Fruit fly (Drosophila melanogaster) S2 (cell line): ENCODE data around the gene CheA87a.

Experiments
- CG8478 ChIP-seq: fragments of >200 bp; optimal IDR thresholded peaks from 2 replicates; lab custom pipeline; 2018
- CTCF ChIP-seq, 2 experiments: fragments of >200 bp; optimal IDR thresholded peaks; 2 replicates each; lab custom pipeline; 2018

The CheA87a gene

DNA sequence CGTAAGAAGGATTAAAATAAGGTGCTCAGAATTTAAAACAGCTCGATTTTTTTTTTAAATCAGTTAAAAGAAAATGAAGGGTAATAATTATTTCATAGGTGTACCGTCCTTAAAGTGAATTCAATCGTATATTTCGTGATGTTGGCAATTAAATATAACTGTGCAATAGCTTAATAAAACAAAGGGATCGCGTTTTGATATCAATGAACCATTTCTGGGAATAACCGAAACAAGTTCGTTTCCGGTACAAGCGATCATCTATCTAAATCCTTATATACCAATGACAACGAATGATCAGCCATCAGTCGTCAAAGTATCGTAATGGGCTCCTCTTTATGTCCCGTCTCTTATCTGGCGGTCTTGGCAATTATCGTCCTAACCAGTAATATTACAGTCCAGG, at the start of gene CheA87a:
TSS of gene CheA87a (plus strand) at position 301 of the 400 bp plus-strand sequence.
- TF ChIP-seq CTCF (optimal IDR thresholded peaks at IDR 0.05; lab: Kevin White, UChicago), result no peak

DNA sequence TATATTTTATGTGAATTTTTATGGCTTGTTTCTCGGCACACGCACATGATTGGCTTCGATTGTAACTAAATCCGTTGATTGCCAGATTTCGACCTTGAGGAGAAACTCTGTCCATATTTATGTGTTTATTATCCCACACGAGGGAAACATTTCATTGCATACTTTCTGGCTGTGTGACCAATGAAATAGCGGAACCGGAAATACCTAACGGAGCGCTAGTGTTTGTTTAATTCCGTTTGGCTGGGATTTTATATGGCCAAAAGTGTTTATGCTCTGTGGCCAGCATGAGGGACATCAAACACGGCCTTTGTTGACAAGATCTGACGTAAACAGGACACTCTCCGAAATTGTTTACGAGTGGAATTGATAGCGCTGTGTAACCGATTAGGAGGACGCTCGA, 49.6 kb upstream of the CheA87a start:
- no peak for TF ChIP-seq CTCF (optimal IDR thresholded peaks at IDR 0.05; lab: Kevin White, UChicago)
- no peak for TF ChIP-seq CG8478 (lab: Kevin White, UChicago)

- TF ChIP-seq CG8478 (lab: Kevin White, UChicago) (no peak), CTCF (optimal IDR thresholded peaks at IDR 0.05; lab: Kevin White, UChicago) (no peak)
Measured at dm6 chr3R:13333031-13333430, 36.4 kb upstream of the CheA87a start.

DNA sequence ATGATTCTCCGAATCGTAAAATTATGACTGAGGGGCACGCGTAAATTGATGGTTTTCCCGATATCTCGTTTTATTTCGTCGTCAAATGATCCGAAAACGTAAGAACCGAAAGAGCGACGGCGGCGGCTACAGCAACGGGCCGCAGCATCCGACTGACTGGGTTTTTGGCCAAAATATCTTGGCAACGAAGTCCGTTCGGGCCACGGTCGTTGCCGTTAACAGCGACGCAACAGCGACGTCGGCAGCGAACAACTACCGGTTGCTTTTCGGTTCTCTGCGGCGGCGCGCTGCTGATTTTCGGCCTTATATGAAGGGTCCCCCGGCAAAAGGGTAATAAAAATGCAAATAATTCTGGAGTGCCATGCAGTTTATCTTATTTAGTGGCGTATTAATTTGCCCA, 35.4 kb upstream of the CheA87a start, which contains the start of gene PK2-R2:
TSS of gene PK2-R2 (minus strand) at position 160 of the 400 bp plus-strand sequence.
- TF ChIP-seq CG8478 (lab: Kevin White, UChicago), result no peak
- no peak for TF ChIP-seq CTCF (optimal IDR thresholded peaks at IDR 0.05; lab: Kevin White, UChicago)

- TF ChIP-seq CTCF (optimal IDR thresholded peaks at IDR 0.05; lab: Kevin White, UChicago) (no peak), CG8478 (lab: Kevin White, UChicago) (no peak)
Measured at dm6 chr3R:13338030-13338429, 31.4 kb upstream of the CheA87a start, which contains the start of gene PK2-R1. TSS of gene PK2-R1 (plus strand) at chr3R:13338330.

DNA sequence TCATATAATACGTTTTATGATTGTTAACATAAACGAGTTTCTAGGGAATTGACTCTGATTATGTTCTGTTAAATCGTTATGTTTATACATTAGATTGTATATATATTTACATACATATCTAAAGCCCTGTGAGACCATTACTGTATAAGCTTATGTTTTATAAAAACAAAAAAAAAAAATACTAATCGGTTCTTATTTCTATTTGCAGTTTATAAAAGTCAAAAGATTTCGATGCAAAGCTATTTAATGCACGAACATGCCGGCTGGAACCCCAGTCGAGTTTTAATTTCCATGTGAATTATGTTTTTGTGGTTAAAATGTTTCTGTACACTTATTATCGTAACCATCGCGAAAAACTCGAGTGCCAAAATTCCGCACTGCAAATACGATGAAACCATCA, 16.1 kb upstream of the CheA87a start, which contains the start of gene mthl12:
TSS of gene mthl12 (plus strand) at position 301 of the 400 bp plus-strand sequence.
- TF ChIP-seq CTCF (optimal IDR thresholded peaks at IDR 0.05; lab: Kevin White, UChicago), result no peak
- no peak for TF ChIP-seq CG8478 (lab: Kevin White, UChicago)

- TF ChIP-seq CTCF (optimal IDR thresholded peaks at IDR 0.05; lab: Kevin White, UChicago), result no peak
- TF ChIP-seq CG8478 (lab: Kevin White, UChicago), result no peak
Measured at dm6 chr3R:13356960-13357359, 12.5 kb upstream of the CheA87a start.

DNA sequence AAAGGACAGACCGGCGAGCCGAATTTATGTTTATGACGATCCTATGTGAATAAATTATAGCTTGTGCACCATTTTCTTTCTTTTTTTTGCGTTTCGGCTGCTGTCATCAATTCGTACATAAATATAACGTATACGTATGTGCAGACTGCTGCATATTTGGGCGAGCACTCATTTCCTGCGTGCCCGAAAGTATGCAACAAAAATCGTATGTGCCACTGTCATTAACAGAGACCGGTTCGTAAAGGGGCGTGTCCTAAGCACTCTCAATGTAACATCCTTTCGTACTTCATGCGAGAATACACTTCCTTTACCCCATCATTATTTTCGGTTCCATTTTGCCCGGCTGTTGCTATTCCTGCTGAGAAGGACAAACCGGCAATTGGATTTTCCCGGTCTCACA, 9.3 kb upstream of the CheA87a start:
- TF ChIP-seq CTCF (optimal IDR thresholded peaks at IDR 0.05; lab: Kevin White, UChicago), result no peak
- no peak for TF ChIP-seq CG8478 (lab: Kevin White, UChicago)

DNA sequence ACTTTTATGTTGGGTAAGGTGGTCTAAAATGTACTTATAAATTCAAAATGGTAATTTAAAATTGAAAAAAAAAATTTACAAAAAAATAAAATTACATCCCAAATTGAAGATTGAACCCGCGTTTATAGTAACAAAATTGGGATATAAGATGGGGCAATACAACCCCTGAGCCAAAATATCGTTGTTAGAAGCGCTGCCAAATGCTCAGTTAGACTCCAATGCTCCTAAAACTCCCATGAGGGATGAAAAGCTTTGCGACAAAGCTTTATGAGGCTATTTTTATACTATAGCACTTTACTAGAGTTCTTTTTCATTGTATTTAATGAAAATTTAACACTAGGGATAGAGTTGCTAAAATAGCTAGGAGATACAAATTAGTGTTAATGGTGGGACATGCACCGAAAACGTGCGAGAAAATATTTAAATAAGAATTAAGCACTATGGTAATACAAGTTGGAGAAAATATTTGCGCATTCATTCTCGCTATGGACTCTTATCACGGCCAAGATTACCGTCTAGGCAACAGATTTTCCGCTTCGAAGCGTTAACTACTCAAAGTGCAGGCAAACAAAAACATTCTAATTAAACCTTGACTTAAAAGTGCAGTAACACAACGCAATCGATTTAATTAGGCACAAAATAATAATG, 6.0 kb upstream of the CheA87a start:
- TF ChIP-seq CTCF (optimal IDR thresholded peaks at IDR 0.05; lab: Kevin White, UChicago) (no peak), CG8478 (lab: Kevin White, UChicago) (no peak)

DNA sequence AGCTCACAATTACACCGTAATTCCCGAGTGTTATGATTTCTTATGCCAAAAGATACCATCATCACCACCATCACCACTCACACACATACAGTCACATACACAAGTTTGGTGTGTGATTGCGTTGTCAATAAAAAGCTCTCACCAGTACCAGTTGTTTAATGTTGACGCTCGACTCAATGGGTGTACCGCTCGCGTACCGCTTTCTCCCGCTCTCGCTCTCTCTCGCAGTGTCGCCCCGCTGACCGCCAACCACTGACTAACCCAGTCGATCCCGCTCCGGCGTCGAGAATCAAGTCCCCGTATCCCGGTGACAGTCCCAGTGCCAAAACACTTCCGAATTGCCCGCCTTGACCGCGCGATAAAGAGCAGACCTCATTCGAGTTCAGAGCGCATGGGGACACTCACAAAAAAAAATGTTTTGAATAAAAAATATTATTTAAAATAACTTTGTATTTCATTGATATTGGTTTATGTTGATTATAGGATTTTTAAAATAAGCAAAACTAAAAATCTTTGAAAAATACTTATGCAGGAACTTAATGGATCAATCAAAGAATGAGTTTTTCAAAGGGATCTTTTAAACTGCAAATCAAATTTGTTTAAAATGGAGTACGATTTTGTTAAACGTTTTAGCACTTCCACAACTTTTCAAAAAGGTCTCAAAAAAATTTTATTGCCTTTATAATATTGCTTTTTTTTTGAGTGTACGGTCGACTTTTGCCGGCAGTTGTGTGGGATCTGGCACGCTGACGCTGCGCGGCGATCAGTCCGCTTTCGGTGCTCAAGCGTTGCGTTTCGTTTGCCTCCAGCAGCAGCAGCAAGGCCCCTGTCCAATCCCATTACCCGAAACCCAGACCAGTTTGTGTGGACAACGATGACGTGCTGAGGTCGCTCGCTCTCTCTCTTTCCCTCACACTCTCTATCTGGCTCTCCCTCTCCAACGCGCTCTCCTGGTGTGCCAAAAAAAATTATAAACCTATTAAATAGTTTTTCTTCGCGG, 5.0 kb upstream of the CheA87a start, which contains the start of gene Dic1:
TSS of gene Dic1 (plus strand) at position 764 of the 1,000 bp plus-strand sequence.
- no peak for TF ChIP-seq CTCF (optimal IDR thresholded peaks at IDR 0.05; lab: Kevin White, UChicago)
- no peak for TF ChIP-seq CG8478 (lab: Kevin White, UChicago)

DNA sequence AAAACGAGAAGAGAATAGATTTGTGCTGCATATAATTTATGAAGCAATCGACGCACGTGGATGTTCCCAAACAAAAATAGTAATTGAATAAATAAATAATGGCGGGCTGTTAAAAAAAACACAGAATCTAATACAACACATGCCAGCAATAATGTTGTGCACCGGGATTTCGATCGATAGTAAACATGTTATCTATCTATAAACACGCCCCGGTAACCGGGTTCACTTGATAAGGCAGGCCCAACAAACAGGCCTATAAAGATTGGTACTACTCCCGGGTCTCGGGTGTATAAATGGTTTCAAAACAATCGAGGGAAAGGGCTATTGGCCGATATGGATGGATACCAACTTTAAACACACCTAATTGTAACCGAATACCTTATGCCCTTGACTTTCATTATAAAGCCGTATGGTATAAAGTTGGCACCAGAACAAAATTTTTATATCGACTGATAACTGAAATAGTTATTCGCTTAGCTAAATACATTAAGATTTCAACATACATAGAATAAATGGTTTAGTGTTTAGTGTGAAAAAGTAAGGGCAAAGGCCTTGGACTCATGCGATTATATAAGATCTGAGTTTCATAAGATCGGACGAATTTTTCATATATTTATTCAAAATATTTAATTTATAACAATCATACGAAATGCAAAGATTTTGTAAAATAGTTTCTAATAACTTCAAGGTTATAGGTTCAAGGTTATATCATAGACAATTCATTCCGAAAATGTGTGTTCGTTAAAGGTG, 3.6 kb upstream of the CheA87a start:
- TF ChIP-seq CG8478 (lab: Kevin White, UChicago), result no peak
- TF ChIP-seq CTCF (optimal IDR thresholded peaks at IDR 0.05; lab: Kevin White, UChicago), result no peak

- no peak for TF ChIP-seq CG8478 (lab: Kevin White, UChicago)
- TF ChIP-seq CTCF (optimal IDR thresholded peaks at IDR 0.05; lab: Kevin White, UChicago), result no peak
Measured at dm6 chr3R:13366561-13367518, 2.6 kb upstream of the CheA87a start, which contains the start of gene Elp6. TSS of gene Elp6 (minus strand) at chr3R:13366910.
